Worm (Caenorhabditis elegans) whole organism, L3 larva: ENCODE measurements around the gene F23B12.1.

Source experiments
- ceh-82 ChIP-seq: fragments of 150-350 bp; optimal IDR thresholded peaks from 2 replicates; lab custom pipeline; 2014; ENCODE audit warnings: missing biosample characterization, missing genetic modification characterization
- egl-27 ChIP-seq: sonication (generic microtip); optimal IDR thresholded peaks from 4 replicates; lab custom pipeline; 2017; ENCODE audit warnings: missing biosample characterization, missing genetic modification reagents, missing genetic modification characterization
- eor-1 ChIP-seq, 2 experiments: fragments of 150-350 bp; optimal IDR thresholded peaks; 2 replicates each; lab custom pipeline; 2014 to 2018; ENCODE audit warnings: missing biosample characterization in 2 of 2, missing genetic modification characterization in 2 of 2
- fkh-10 ChIP-seq: sonication (generic microtip); optimal IDR thresholded peaks from 2 replicates; lab custom pipeline; 2017; ENCODE audit warnings: missing biosample characterization, missing genetic modification reagents, missing genetic modification characterization
- fos-1 ChIP-seq: fragments of 150-350 bp; optimal IDR thresholded peaks from 2 replicates; lab custom pipeline; 2014; ENCODE audit warnings: missing biosample characterization, missing genetic modification characterization
- lin-39 ChIP-seq: fragments of 150-350 bp; optimal IDR thresholded peaks from 2 replicates; lab custom pipeline; 2018; ENCODE audit warnings: missing biosample characterization, missing genetic modification reagents, missing genetic modification characterization
- snpc-4 ChIP-seq: fragments of 150-350 bp; optimal IDR thresholded peaks from 2 replicates; lab custom pipeline; 2014; ENCODE audit warnings: missing biosample characterization, missing genetic modification characterization
- unc-39 ChIP-seq: sonication (generic microtip); optimal IDR thresholded peaks from 4 replicates; lab custom pipeline; 2017; ENCODE audit warnings: missing biosample characterization, missing genetic modification characterization
- unc-62 ChIP-seq: fragments of 150-350 bp; sonication (generic microtip); optimal IDR thresholded peaks from 4 replicates; lab custom pipeline; 2014; ENCODE audit warnings: missing biosample characterization, missing genetic modification reagents, missing genetic modification characterization
- zag-1 ChIP-seq: fragments of 150-350 bp; optimal IDR thresholded peaks from 2 replicates; lab custom pipeline; 2014; ENCODE audit warnings: missing biosample characterization, missing genetic modification characterization

ce11 chrV:14394743-14395142 is 34.2 kb upstream of the F23B12.1 start, which contains the start of gene C15H11.13:
- TF ChIP-seq ceh-82 (no peak), lin-39 (no peak), snpc-4 (tag; lab: Kevin White, UChicago) (no peak), egl-27 (no peak), unc-39 (tag; lab: Kevin White, UChicago) (no peak), zag-1 (tag; lab: Kevin White, UChicago) (no peak), unc-62 (GFP tag; lab: Kevin White, UChicago) (no peak), fos-1 (tag; lab: Kevin White, UChicago) (no peak), fkh-10 (GFP tag; lab: Kevin White, UChicago) (no peak), eor-1 (tag; optimal IDR thresholded peaks at IDR 0.05; lab: Kevin White, UChicago) (no peak)
